Worm (Caenorhabditis elegans): ENCODE results near the gene T02H6.5.

- TF ChIP-seq rnt-1 (tag; optimal IDR thresholded peaks at IDR 0.05): no peak
- TF ChIP-seq nfya-1 (tag; optimal IDR thresholded peaks at IDR 0.05): no peak
- TF ChIP-seq sox-4 (tag; optimal IDR thresholded peaks at IDR 0.05): no peak
- no peak for TF ChIP-seq ceh-31 (tag; optimal IDR thresholded peaks at IDR 0.05)
- no peak for TF ChIP-seq ceh-45 (GFP tag; IDR thresholded peaks at IDR 0.05)
- TF ChIP-seq K09A11.1 (tag; optimal IDR thresholded peaks at IDR 0.05; ENCODE audit: insufficient read depth): no peak
- TF ChIP-seq tbx-2 (tag; optimal IDR thresholded peaks at IDR 0.05): no peak
- TF ChIP-seq ama-1 (optimal IDR thresholded peaks at IDR 0.05): no peak
- TF ChIP-seq nhr-11 (tag; optimal IDR thresholded peaks at IDR 0.05): no peak
- TF ChIP-seq ets-4 (tag; optimal IDR thresholded peaks at IDR 0.05): no peak
- TF ChIP-seq ztf-16 (tag; optimal IDR thresholded peaks at IDR 0.05): no peak
- no peak for TF ChIP-seq che-1 (tag; optimal IDR thresholded peaks at IDR 0.05)
Measured at ce11 chrII:667864-668263, 17.0 kb upstream of the T02H6.5 start.

Data from whole organism, late embryonic.